Worm (Caenorhabditis elegans): ENCODE measurements around the gene dcaf-1.

- TF ChIP-seq W03F9.2 (tag; optimal IDR thresholded peaks at IDR 0.05) (no peak), him-1 (tag; optimal IDR thresholded peaks at IDR 0.05) (no peak), dao-5 (tag; optimal IDR thresholded peaks at IDR 0.05) (no peak)
These were observed 38.3 kb downstream of the dcaf-1 start for ce11 chrIV:9668103-9668672.

Data from whole organism, L4/young adult.